Fruit fly (Drosophila melanogaster) whole organism, embryonic: ENCODE results near the gene st.
A peak's percentile ranks its signal among the peaks of the same experiment; 100 is the strongest.

Experiments used
- Adf1 ChIP-seq: fragments of 200-800 bp; sonication (Bioruptor generic); IDR thresholded peaks from 2 replicates; pipeline ENCODE4 v1.3.6; 2022; ENCODE audit warnings: missing biosample characterization, missing genetic modification characterization
- Antp ChIP-seq: fragments of 200-800 bp; sonication (Bioruptor generic); optimal IDR thresholded peaks from 3 replicates; lab custom pipeline; 2016; ENCODE audit warnings: missing biosample characterization, missing genetic modification characterization
- CG10147 ChIP-seq: fragments of 200-800 bp; sonication (Bioruptor generic); optimal IDR thresholded peaks from 2 replicates; lab custom pipeline; 2019; ENCODE audit warnings: missing biosample characterization, mild to moderate bottlenecking, missing genetic modification characterization, moderate library complexity
- CG10543 ChIP-seq: fragments of 200-800 bp; sonication (Bioruptor generic); optimal IDR thresholded peaks from 3 replicates; lab custom pipeline; 2017; ENCODE audit warnings: missing biosample characterization, mild to moderate bottlenecking, missing genetic modification characterization, moderate library complexity
- CG12236 ChIP-seq: fragments of 200-800 bp; sonication (Bioruptor generic); optimal IDR thresholded peaks from 2 replicates; lab custom pipeline; 2016; ENCODE audit warnings: missing biosample characterization, missing genetic modification characterization
- CG15601 ChIP-seq: fragments of 200-800 bp; sonication (Bioruptor generic); optimal IDR thresholded peaks from 3 replicates; lab custom pipeline; 2019; ENCODE audit warnings: missing biosample characterization, mild to moderate bottlenecking, missing genetic modification characterization, moderate library complexity
- CG17612 ChIP-seq: fragments of 200-800 bp; sonication (Bioruptor generic); IDR thresholded peaks from 2 replicates; pipeline ENCODE4 v1.3.6; 2022; ENCODE audit warnings: missing biosample characterization, missing genetic modification characterization
- CG17829 ChIP-seq: fragments of 200-800 bp; optimal IDR thresholded peaks from 2 replicates; lab custom pipeline; 2019; ENCODE audit warnings: missing biosample characterization, mild to moderate bottlenecking, missing genetic modification characterization, moderate library complexity
- CG18262 ChIP-seq: fragments of 200-800 bp; optimal IDR thresholded peaks from 3 replicates; lab custom pipeline; 2019; ENCODE audit warnings: missing biosample characterization, mild to moderate bottlenecking, missing genetic modification characterization, moderate library complexity
- CG2129 ChIP-seq: fragments of 200-800 bp; sonication (Bioruptor generic); IDR thresholded peaks from 2 replicates; pipeline ENCODE4 v1.3.6; 2022; ENCODE audit warnings: missing biosample characterization, missing genetic modification characterization; ENCODE audit not compliant: partially characterized antibody
- CG2712 ChIP-seq: fragments of 200-800 bp; optimal IDR thresholded peaks from 3 replicates; lab custom pipeline; 2019; ENCODE audit warnings: missing biosample characterization, mild to moderate bottlenecking, missing genetic modification characterization, moderate library complexity
- CG34224 ChIP-seq: fragments of 200-800 bp; sonication (Bioruptor generic); IDR thresholded peaks from 3 replicates; pipeline ENCODE4 v1.3.6; 2022; ENCODE audit warnings: missing biosample characterization, missing genetic modification characterization; ENCODE audit not compliant: partially characterized antibody
- CG4404 ChIP-seq: fragments of 200-800 bp; sonication (Bioruptor generic); IDR thresholded peaks from 2 replicates; pipeline ENCODE4 v1.3.6; 2022; ENCODE audit warnings: missing biosample characterization, missing genetic modification characterization
- CG4820 ChIP-seq: fragments of 200-800 bp; sonication (Bioruptor generic); optimal IDR thresholded peaks from 3 replicates; lab custom pipeline; 2016; ENCODE audit warnings: missing biosample characterization, missing genetic modification characterization
- CG6272 ChIP-seq: fragments of 200-800 bp; sonication (Bioruptor generic); IDR thresholded peaks from 2 replicates; pipeline ENCODE4 v1.3.6; 2022; ENCODE audit warnings: missing biosample characterization, missing genetic modification characterization
- CG7357 ChIP-seq: fragments of 200-800 bp; sonication (Bioruptor generic); IDR thresholded peaks from 3 replicates; pipeline ENCODE4 v1.3.6; 2022; ENCODE audit warnings: missing biosample characterization, missing genetic modification characterization
- CG7786 ChIP-seq: fragments of 200-800 bp; sonication (Bioruptor generic); optimal IDR thresholded peaks from 2 replicates; lab custom pipeline; 2016; ENCODE audit warnings: missing biosample characterization, missing genetic modification characterization
- CG7963 ChIP-seq: fragments of 200-800 bp; sonication (Bioruptor generic); IDR thresholded peaks from 3 replicates; pipeline ENCODE4 v1.3.6; 2022; ENCODE audit warnings: missing biosample characterization, missing genetic modification characterization; ENCODE audit not compliant: partially characterized antibody
- CG8388 ChIP-seq: fragments of 200-800 bp; sonication (Bioruptor generic); optimal IDR thresholded peaks from 2 replicates; lab custom pipeline; 2019; ENCODE audit warnings: missing biosample characterization, mild to moderate bottlenecking, missing genetic modification characterization, moderate library complexity
- CG9609 ChIP-seq: fragments of 200-800 bp; sonication (Bioruptor generic); optimal IDR thresholded peaks from 3 replicates; lab custom pipeline; 2016; ENCODE audit warnings: missing biosample characterization, missing genetic modification characterization
- Chrac-16 ChIP-seq: fragments of 200-800 bp; sonication (Bioruptor generic); optimal IDR thresholded peaks from 3 replicates; lab custom pipeline; 2016; ENCODE audit warnings: missing biosample characterization, missing genetic modification characterization
- Deaf1 ChIP-seq: fragments of 200-800 bp; optimal IDR thresholded peaks from 3 replicates; lab custom pipeline; 2019; ENCODE audit warnings: missing biosample characterization, mild to moderate bottlenecking, missing genetic modification characterization, moderate library complexity
- Doc3 ChIP-seq: fragments of 200-800 bp; sonication (Bioruptor generic); IDR thresholded peaks from 3 replicates; pipeline ENCODE4 v1.3.6; 2022; ENCODE audit warnings: missing biosample characterization, missing genetic modification characterization; ENCODE audit not compliant: partially characterized antibody
- GATAe ChIP-seq: fragments of 200-800 bp; sonication (Bioruptor generic); conservative IDR thresholded peaks from 2 replicates; pipeline ENCODE4 v1.3.6; 2022; ENCODE audit warnings: missing biosample characterization, missing genetic modification characterization
- Hand ChIP-seq: fragments of 200-800 bp; sonication (Bioruptor generic); optimal IDR thresholded peaks from 2 replicates; lab custom pipeline; 2017; ENCODE audit warnings: mild to moderate bottlenecking, missing biosample characterization, missing genetic modification reagents, missing genetic modification characterization
- Hr78 ChIP-seq, 2 experiments: fragments of 200-800 bp in 1 of 2; fragments of >200 bp in 1 of 2; sonication (Bioruptor generic) in 1 of 2; optimal IDR thresholded peaks; 2 replicates each; lab custom pipeline; 2017 to 2019; ENCODE audit warnings: missing biosample characterization in 2 of 2, missing genetic modification characterization in 2 of 2, mild to moderate bottlenecking in 1 of 2, moderate library complexity in 1 of 2
- Lpt ChIP-seq: fragments of >200 bp; optimal IDR thresholded peaks from 2 replicates; lab custom pipeline; 2018; ENCODE audit warnings: missing biosample characterization, missing genetic modification characterization
- NK7.1 ChIP-seq: fragments of 200-800 bp; sonication (Bioruptor generic); optimal IDR thresholded peaks from 3 replicates; lab custom pipeline; 2016; ENCODE audit warnings: missing biosample characterization, missing genetic modification characterization
- Rfx ChIP-seq: fragments of 200-800 bp; sonication (Bioruptor generic); IDR thresholded peaks from 2 replicates; pipeline ENCODE4 v1.3.6; 2022; ENCODE audit warnings: missing biosample characterization, missing genetic modification characterization
- Six4 ChIP-seq: fragments of 200-800 bp; sonication (Bioruptor generic); optimal IDR thresholded peaks from 2 replicates; lab custom pipeline; 2016; ENCODE audit warnings: missing biosample characterization, missing genetic modification characterization
- Spps ChIP-seq: fragments of 200-800 bp; sonication (Bioruptor generic); optimal IDR thresholded peaks from 2 replicates; lab custom pipeline; 2018; ENCODE audit warnings: missing biosample characterization, mild to moderate bottlenecking, missing genetic modification characterization
- TFAM ChIP-seq: fragments of 200-800 bp; sonication (Bioruptor generic); optimal IDR thresholded peaks from 2 replicates; lab custom pipeline; 2017; ENCODE audit warnings: missing biosample characterization, missing genetic modification characterization, inconsistent platforms
- Taf1 ChIP-seq: fragments of 200-800 bp; sonication (Bioruptor generic); IDR thresholded peaks from 2 replicates; pipeline ENCODE4 v1.3.6; 2022; ENCODE audit warnings: missing biosample characterization, missing genetic modification characterization
- ash1 ChIP-seq: fragments of 200-800 bp; sonication (Bioruptor generic); optimal IDR thresholded peaks from 2 replicates; lab custom pipeline; 2018; ENCODE audit warnings: missing biosample characterization, mild to moderate bottlenecking, missing genetic modification characterization
- br ChIP-seq: fragments of >200 bp; optimal IDR thresholded peaks from 2 replicates; lab custom pipeline; 2017
- chif ChIP-seq, 2 experiments: fragments of 200-800 bp; sonication (Bioruptor generic); optimal IDR thresholded peaks; 3 replicates each; lab custom pipeline; 2016; ENCODE audit warnings: missing biosample characterization in 2 of 2, missing genetic modification characterization in 2 of 2
- chm ChIP-seq: fragments of 200-800 bp; sonication (Bioruptor generic); IDR thresholded peaks from 2 replicates; pipeline ENCODE4 v1.3.6; 2022; ENCODE audit warnings: missing biosample characterization, missing genetic modification characterization
- ci ChIP-seq: fragments of 200-800 bp; sonication (Bioruptor generic); IDR thresholded peaks from 3 replicates; pipeline ENCODE4 v1.3.6; 2022; ENCODE audit warnings: missing biosample characterization, missing genetic modification characterization
- danr ChIP-seq: fragments of 200-800 bp; sonication (Bioruptor generic); IDR thresholded peaks from 2 replicates; pipeline ENCODE4 v1.3.6; 2022; ENCODE audit warnings: missing biosample characterization, missing genetic modification characterization
- ems ChIP-seq: fragments of 200-800 bp; sonication (Bioruptor generic); optimal IDR thresholded peaks from 3 replicates; lab custom pipeline; 2016; ENCODE audit warnings: missing biosample characterization, missing genetic modification characterization
- en ChIP-seq: fragments of 200-800 bp; sonication (Bioruptor generic); optimal IDR thresholded peaks from 2 replicates; lab custom pipeline; 2016; ENCODE audit warnings: missing biosample characterization, missing genetic modification characterization
- gsb-n ChIP-seq: fragments of 200-800 bp; sonication (Bioruptor generic); optimal IDR thresholded peaks from 3 replicates; lab custom pipeline; 2018; ENCODE audit warnings: missing biosample characterization, mild to moderate bottlenecking, missing genetic modification characterization
- nmo ChIP-seq: fragments of 200-800 bp; sonication (Bioruptor generic); optimal IDR thresholded peaks from 2 replicates; lab custom pipeline; 2018; ENCODE audit warnings: missing biosample characterization, mild to moderate bottlenecking, missing genetic modification characterization, moderate library complexity
- otp ChIP-seq: fragments of 200-800 bp; sonication (Bioruptor generic); IDR thresholded peaks from 3 replicates; pipeline ENCODE4, ENCODE4 v1.3.6; 2022; ENCODE audit warnings: missing biosample characterization, missing genetic modification characterization
- p53 ChIP-seq: fragments of 200-800 bp; sonication (Bioruptor generic); optimal IDR thresholded peaks from 2 replicates; lab custom pipeline; 2016; ENCODE audit warnings: missing biosample characterization, missing genetic modification characterization
- pb ChIP-seq: fragments of 200-800 bp; sonication (Bioruptor generic); optimal IDR thresholded peaks from 3 replicates; lab custom pipeline; 2016; ENCODE audit warnings: missing biosample characterization, missing genetic modification characterization
- row ChIP-seq: fragments of 200-800 bp; sonication (Bioruptor generic); IDR thresholded peaks from 3 replicates; pipeline ENCODE4 v1.3.6; 2022; ENCODE audit warnings: missing biosample characterization, missing genetic modification characterization
- run ChIP-seq: fragments of 200-800 bp; sonication (Bioruptor generic); optimal IDR thresholded peaks from 3 replicates; lab custom pipeline; 2018; ENCODE audit warnings: missing biosample characterization, mild to moderate bottlenecking, missing genetic modification characterization
- sens ChIP-seq: fragments of 200-800 bp; sonication (Bioruptor generic); peaks from one replicate; lab custom pipeline; 2016; ENCODE audit warnings: missing biosample characterization, missing genetic modification characterization
- slbo ChIP-seq: fragments of 200-800 bp; sonication (Bioruptor generic); IDR thresholded peaks from 2 replicates; pipeline ENCODE4 v1.3.6; 2022; ENCODE audit warnings: missing biosample characterization, missing genetic modification characterization
- stc ChIP-seq: fragments of 200-800 bp; sonication (Bioruptor generic); IDR thresholded peaks from 2 replicates; pipeline ENCODE4 v1.3.6; 2022; ENCODE audit warnings: missing biosample characterization, missing genetic modification characterization
- tup ChIP-seq: fragments of 200-800 bp; sonication (Bioruptor generic); optimal IDR thresholded peaks from 2 replicates; lab custom pipeline; 2016; ENCODE audit warnings: missing biosample characterization, mild to moderate bottlenecking, missing genetic modification characterization, moderate library complexity
- zfh1 ChIP-seq: fragments of 200-800 bp; sonication (Bioruptor generic); IDR thresholded peaks from 3 replicates; pipeline ENCODE4 v1.3.6; 2022; ENCODE audit warnings: missing biosample characterization, missing genetic modification characterization

The st gene

DNA sequence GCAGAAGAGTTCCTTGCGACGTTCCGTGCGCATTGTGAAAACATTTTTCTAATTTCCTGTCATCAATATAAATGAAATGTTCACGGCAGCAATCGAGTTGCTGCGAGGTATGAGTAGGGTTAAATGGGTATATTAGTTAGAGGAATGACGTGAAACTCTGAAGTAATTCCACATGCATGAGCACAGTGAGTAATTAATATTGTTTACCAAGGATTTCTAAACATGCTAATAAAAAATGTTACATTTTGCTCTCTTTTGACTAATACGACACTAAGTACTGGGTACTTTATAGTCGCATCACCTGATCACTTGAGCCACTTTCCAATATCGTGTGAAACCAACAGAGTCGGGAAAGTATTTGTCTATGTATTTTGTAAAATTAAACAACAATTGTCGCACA lies 46.8 kb downstream of the st start:
- TF ChIP-seq stc (GFP tag; lab: Robert Waterston, UW) (no peak), ems (GFP tag; lab: Kevin White, UChicago) (no peak), en (GFP tag; lab: Kevin White, UChicago) (no peak), CG10147 (no peak), Chrac-16 (GFP tag; lab: Kevin White, UChicago) (peak; percentile 31), chm (no peak), CG17612 (GFP tag; lab: Robert Waterston, UW) (no peak), CG6272 (GFP tag; lab: Robert Waterston, UW) (no peak), NK7.1 (GFP tag; lab: Kevin White, UChicago) (no peak), CG8388 (GFP tag; lab: Kevin White, UChicago) (peak; percentile 50), ash1 (GFP tag; lab: Kevin White, UChicago) (no peak), GATAe (GFP tag; lab: Robert Waterston, UW) (no peak), row (GFP tag; lab: Robert Waterston, UW) (no peak), slbo (peak; percentile 59), Lpt (GFP tag; lab: Kevin White, UChicago) (no peak), CG12236 (no peak), gsb-n (tag; lab: Kevin White, UChicago) (no peak), Rfx (GFP tag; lab: Robert Waterston, UW) (peak; percentile 35; the same call in 1 of the 2 replicates), CG7786 (GFP tag; lab: Kevin White, UChicago) (peak; percentile 15), CG9609 (peak; percentile 42), nmo (GFP tag; lab: Kevin White, UChicago) (peak; percentile 16), Adf1 (GFP tag; lab: Robert Waterston, UW) (no peak), Spps (tag; lab: Kevin White, UChicago) (no peak), tup (GFP tag; lab: Kevin White, UChicago) (no peak), CG2129 (no peak), p53 (GFP tag; lab: Kevin White, UChicago) (no peak), br (lab: Kevin White, UChicago) (no peak), chif (GFP tag; optimal IDR thresholded peaks at IDR 0.05; lab: Kevin White, UChicago) (peak in 1 of 2 experiments; percentile 65), CG10543 (GFP tag; lab: Kevin White, UChicago) (no peak), CG34224 (GFP tag; lab: Robert Waterston, UW) (no peak), otp (GFP tag; lab: Robert Waterston, UW) (0 out of 3 replicates have a peak, but pooled peaks have one; percentile 37), zfh1 (GFP tag; lab: Robert Waterston, UW) (no peak), Six4 (GFP tag; lab: Kevin White, UChicago) (peak; percentile 1), CG4820 (peak; percentile 57), CG7963 (GFP tag; lab: Robert Waterston, UW) (no peak), Doc3 (GFP tag; lab: Robert Waterston, UW) (no peak), pb (GFP tag; lab: Kevin White, UChicago) (no peak), CG17829 (no peak), sens (GFP tag; lab: Kevin White, UChicago) (peak; percentile 87), Hand (GFP tag; lab: Kevin White, UChicago) (no peak), Antp (GFP tag; lab: Kevin White, UChicago) (peak; percentile 43), danr (GFP tag; lab: Robert Waterston, UW) (no peak), Deaf1 (tag; lab: Kevin White, UChicago) (no peak), Hr78 (GFP tag; optimal IDR thresholded peaks at IDR 0.05; lab: Kevin White, UChicago) (no peak), ci (GFP tag; lab: Robert Waterston, UW) (peak; percentile 71), CG4404 (no peak), CG7357 (GFP tag; lab: Robert Waterston, UW) (no peak), run (no peak), Taf1 (GFP tag; lab: Robert Waterston, UW) (0 out of 2 replicates have a peak, but pooled peaks have one; percentile 5), TFAM (no peak), CG2712 (tag; lab: Kevin White, UChicago) (no peak), CG15601 (no peak), CG18262 (tag; lab: Kevin White, UChicago) (no peak)
